Worm (Caenorhabditis elegans) whole organism, young adult: ENCODE data around the gene T24B8.7.

Source experiments
- T26A5.8 ChIP-seq: sonication (generic microtip); optimal IDR thresholded peaks from 2 replicates; lab custom pipeline; 2016; ENCODE audit warnings: missing genetic modification characterization, missing compliant biosample characterization
- ceh-100 ChIP-seq: fragments of 200-800 bp; sonication (Bioruptor generic); IDR thresholded peaks from 2 replicates; pipeline ENCODE4 v1.3.6; 2022; ENCODE audit warnings: missing genetic modification reagents, missing genetic modification characterization, missing compliant biosample characterization
- dox-1 ChIP-seq: fragments of 200-800 bp; sonication (Bioruptor generic); IDR thresholded peaks from 2 replicates; pipeline ENCODE4 v1.3.6; 2022; ENCODE audit warnings: missing genetic modification reagents, missing genetic modification characterization, missing compliant biosample characterization
- lin-35 ChIP-seq, 3 experiments: fragments of 150-350 bp in 2 of 3; sonication (generic microtip) in 1 of 3; optimal IDR thresholded peaks; 2 replicates each; lab custom pipeline; 2014 to 2018; ENCODE audit warnings: missing biosample characterization in 3 of 3, missing genetic modification characterization in 3 of 3, missing genetic modification reagents in 3 of 3
- madf-3 ChIP-seq: fragments of 200-800 bp; sonication (Bioruptor generic); IDR thresholded peaks from 2 replicates; pipeline ENCODE4 v1.3.6; 2022; ENCODE audit warnings: missing genetic modification reagents, missing genetic modification characterization, missing compliant biosample characterization
- mel-28 ChIP-seq: sonication (generic microtip); optimal IDR thresholded peaks from 2 replicates; lab custom pipeline; 2016; ENCODE audit warnings: borderline replicate concordance, mild to moderate bottlenecking, missing genetic modification characterization, missing compliant biosample characterization
- nhr-80 ChIP-seq: sonication (generic microtip); optimal IDR thresholded peaks from 2 replicates; lab custom pipeline; 2016; ENCODE audit warnings: missing genetic modification characterization, missing compliant biosample characterization
- pha-4 ChIP-seq: fragments of 150-350 bp; sonication (generic microtip); optimal IDR thresholded peaks from 2 replicates; lab custom pipeline; 2014; ENCODE audit warnings: missing biosample characterization, missing genetic modification reagents, missing genetic modification characterization
- ztf-6 ChIP-seq: fragments of 200-800 bp; sonication (Bioruptor generic); IDR thresholded peaks from 2 replicates; pipeline ENCODE4 v1.3.6; 2022; ENCODE audit warnings: missing genetic modification reagents, missing genetic modification characterization, missing compliant biosample characterization

ce11 chrII:9031891-9032290, 21.6 kb downstream of the T24B8.7 start:
- no peak for TF ChIP-seq lin-35 (GFP tag; optimal IDR thresholded peaks at IDR 0.05; lab: Kevin White, UChicago)
- TF ChIP-seq mel-28: no peak
- no peak for TF ChIP-seq nhr-80 (tag; lab: Kevin White, UChicago)
- no peak for TF ChIP-seq T26A5.8
- TF ChIP-seq dox-1: no peak
- no peak for TF ChIP-seq ceh-100 (GFP tag; lab: Robert Waterston, UW)
- TF ChIP-seq ztf-6 (GFP tag; lab: Robert Waterston, UW): no peak
- no peak for TF ChIP-seq madf-3
- no peak for TF ChIP-seq pha-4 (tag; lab: Kevin White, UChicago)
